Fruit fly (Drosophila melanogaster) Kc167 (cell line): ENCODE results near the gene pxb.

Experiments used
- Myc ChIP-seq: fragments of >200 bp; optimal IDR thresholded peaks from 2 replicates; lab custom pipeline; 2017; ENCODE audit warnings: missing external identifiers
- psq ChIP-seq: fragments of >200 bp; optimal IDR thresholded peaks from 2 replicates; lab custom pipeline; 2017; ENCODE audit warnings: missing external identifiers
- ttk ChIP-seq: sonication (Bioruptor generic); optimal IDR thresholded peaks from 2 replicates; lab custom pipeline; 2017; ENCODE audit warnings: missing external identifiers

- TF ChIP-seq Myc (no peak), psq (lab: Kevin White, UChicago) (no peak), ttk (lab: Kevin White, UChicago) (no peak)
These were observed 10.4 kb downstream of the pxb start for dm6 chr3R:15676186-15677073.
